Fruit fly (Drosophila melanogaster) whole organism, wandering third instar larva: Measurements from ENCODE around the gene Dcr-1.
A peak's percentile ranks its signal among the peaks of the same experiment; 100 is the strongest.

ENCODE experiments used
- CG32264 ChIP-seq: fragments of 200-800 bp; sonication (Bioruptor generic); optimal IDR thresholded peaks from 2 replicates; lab custom pipeline; 2016; ENCODE audit warnings: missing biosample characterization, missing genetic modification characterization
- CrebA ChIP-seq: fragments of 200-800 bp; sonication (Bioruptor generic); optimal IDR thresholded peaks from 2 replicates; lab custom pipeline; 2016; ENCODE audit warnings: missing biosample characterization, mild to moderate bottlenecking, missing genetic modification characterization, borderline replicate concordance
- Dfd ChIP-seq: fragments of >200 bp; optimal IDR thresholded peaks from 2 replicates; lab custom pipeline; 2017; ENCODE audit warnings: missing biosample characterization, missing genetic modification characterization
- Dif ChIP-seq: fragments of 200-275, 200-300 bp; sonication (Bioruptor generic); optimal IDR thresholded peaks from 2 replicates; lab custom pipeline; 2018; ENCODE audit warnings: missing biosample characterization, missing genetic modification characterization; ENCODE audit not compliant: partially characterized antibody
- HLH106 ChIP-seq: fragments of 200-800 bp; optimal IDR thresholded peaks from 3 replicates; lab custom pipeline; 2019; ENCODE audit warnings: missing biosample characterization, mild to moderate bottlenecking, missing genetic modification characterization, moderate library complexity
- Hr83 ChIP-seq: fragments of 200-300 bp; sonication (Bioruptor generic); optimal IDR thresholded peaks from 2 replicates; lab custom pipeline; 2016; ENCODE audit warnings: missing biosample characterization, mild to moderate bottlenecking, missing genetic modification characterization, moderate library complexity; ENCODE audit not compliant: poor library complexity, severe bottlenecking
- Jra ChIP-seq: sonication (Bioruptor generic); optimal IDR thresholded peaks from 2 replicates; lab custom pipeline; 2016; ENCODE audit warnings: missing biosample characterization, missing genetic modification characterization
- Mio ChIP-seq: sonication (Bioruptor generic); optimal IDR thresholded peaks from 2 replicates; lab custom pipeline; 2016; ENCODE audit warnings: missing biosample characterization, missing genetic modification characterization
- Myc ChIP-seq: fragments of >200 bp; optimal IDR thresholded peaks from 2 replicates; lab custom pipeline; 2017
- N ChIP-seq: fragments of >200 bp; optimal IDR thresholded peaks from 2 replicates; lab custom pipeline; 2018; ENCODE audit warnings: missing biosample characterization, missing external identifiers, missing genetic modification characterization
- Rel ChIP-seq, 2 experiments: fragments of 200-800 bp; sonication (Bioruptor generic) in 1 of 2; optimal IDR thresholded peaks; 2 replicates in 1 of 2; 3 replicates in 1 of 2; lab custom pipeline; 2016 to 2019; ENCODE audit warnings: mild to moderate bottlenecking in 2 of 2, missing biosample characterization in 2 of 2, missing genetic modification characterization in 2 of 2, moderate library complexity in 1 of 2
- Sp1 ChIP-seq: fragments of 200-800 bp; sonication (Bioruptor generic); optimal IDR thresholded peaks from 3 replicates; lab custom pipeline; 2019; ENCODE audit warnings: missing biosample characterization, mild to moderate bottlenecking, missing genetic modification characterization, moderate library complexity
- br ChIP-seq: fragments of 200-800 bp; sonication (Bioruptor generic); optimal IDR thresholded peaks from 2 replicates; lab custom pipeline; 2016; ENCODE audit warnings: missing biosample characterization, missing genetic modification characterization
- dl ChIP-seq, 2 experiments: fragments of 175-275, 200-275 bp in 1 of 2; fragments of 200-275 bp in 1 of 2; sonication (Bioruptor generic); optimal IDR thresholded peaks; lab custom pipeline; 2018; ENCODE audit warnings: mild to moderate bottlenecking in 2 of 2, missing biosample characterization in 2 of 2, missing genetic modification characterization in 2 of 2, moderate library complexity in 2 of 2; ENCODE audit not compliant: partially characterized antibody in 2 of 2, insufficient read depth in 1 of 2
- dmrt93B ChIP-seq: fragments of 200-800 bp; sonication (Bioruptor generic); optimal IDR thresholded peaks from 2 replicates; lab custom pipeline; 2018; ENCODE audit warnings: missing biosample characterization, mild to moderate bottlenecking, missing genetic modification characterization
- dsf ChIP-seq: sonication (Bioruptor generic); optimal IDR thresholded peaks from 2 replicates; lab custom pipeline; 2016; ENCODE audit warnings: missing biosample characterization, missing genetic modification characterization, borderline replicate concordance
- ey ChIP-seq: fragments of 200-800 bp; sonication (Bioruptor generic); optimal IDR thresholded peaks from 2 replicates; lab custom pipeline; 2016; ENCODE audit warnings: missing biosample characterization, missing genetic modification characterization
- foxo ChIP-seq, 2 experiments: fragments of 200-800 bp; sonication (Bioruptor generic); optimal IDR thresholded peaks; 2 replicates in 1 of 2; 3 replicates in 1 of 2; lab custom pipeline; 2016 to 2017; ENCODE audit warnings: missing biosample characterization in 2 of 2, missing genetic modification characterization in 2 of 2
- fru ChIP-seq: fragments of 200-800 bp; sonication (Bioruptor generic); optimal IDR thresholded peaks from 3 replicates; lab custom pipeline; 2016; ENCODE audit warnings: missing biosample characterization, mild to moderate bottlenecking, missing genetic modification characterization
- h ChIP-seq: fragments of 200-800 bp; sonication (Bioruptor generic); optimal IDR thresholded peaks from 3 replicates; lab custom pipeline; 2016; ENCODE audit warnings: missing biosample characterization, mild to moderate bottlenecking, missing genetic modification characterization
- lola ChIP-seq: fragments of >200 bp; optimal IDR thresholded peaks from 2 replicates; lab custom pipeline; 2017; ENCODE audit warnings: missing biosample characterization, missing genetic modification characterization
- rgr ChIP-seq: fragments of 200-800 bp; sonication (Bioruptor generic); optimal IDR thresholded peaks from 3 replicates; lab custom pipeline; 2016; ENCODE audit warnings: missing biosample characterization, mild to moderate bottlenecking, missing genetic modification characterization
- sv ChIP-seq: fragments of 200-800 bp; sonication (Bioruptor generic); optimal IDR thresholded peaks from 3 replicates; lab custom pipeline; 2016; ENCODE audit warnings: missing biosample characterization, missing genetic modification characterization

Gene Dcr-1

dm6 chr3R:22760988-22761387 is 20.1 kb upstream of the Dcr-1 start, which contains the start of gene Nepl13:
Gene Nepl13 (minus strand): TSS chr3R:22761076.
- TF ChIP-seq h (GFP tag; lab: Kevin White, UChicago): no peak
- TF ChIP-seq, all 38 proteins: peak for 0

dm6 chr3R:22757117-22757516 is 16.2 kb upstream of the Dcr-1 start:
- no peak for TF ChIP-seq sv (GFP tag; lab: Kevin White, UChicago)
- no peak for TF ChIP-seq fru (GFP tag; lab: Kevin White, UChicago)
- TF ChIP-seq ey (GFP tag; lab: Kevin White, UChicago): no peak
- TF ChIP-seq N: no peak
- TF ChIP-seq HLH106 (tag; lab: Kevin White, UChicago): no peak
- no peak for TF ChIP-seq rgr (GFP tag; lab: Kevin White, UChicago)
- no peak for TF ChIP-seq h (GFP tag; lab: Kevin White, UChicago)
- no peak for TF ChIP-seq Myc (lab: Kevin White, UChicago)
- TF ChIP-seq CG32264 (GFP tag; lab: Kevin White, UChicago): no peak

dm6 chr3R:22756289-22756688 is 15.4 kb upstream of the Dcr-1 start:
- TF ChIP-seq Rel (GFP tag; optimal IDR thresholded peaks at IDR 0.05; lab: Kevin White, UChicago) (no peak), Rel (tag; optimal IDR thresholded peaks at IDR 0.05; lab: Kevin White, UChicago) (peak; percentile 51), h (GFP tag; lab: Kevin White, UChicago) (no peak)

dm6 chr3R:22755187-22755777 is 14.4 kb upstream of the Dcr-1 start:
- TF ChIP-seq Dfd (GFP tag; lab: Kevin White, UChicago): no peak
- TF ChIP-seq lola: no peak
- TF ChIP-seq fru (GFP tag; lab: Kevin White, UChicago): no peak
- no peak for TF ChIP-seq dmrt93B (GFP tag; lab: Kevin White, UChicago)
- TF ChIP-seq dl (GFP tag; optimal IDR thresholded peaks at IDR 0.05; lab: Kevin White, UChicago; ENCODE audit: insufficient read depth in 1 of 2, partially characterized antibody in 2 of 2): peak in 1 of 2 experiments; percentile 8

dm6 chr3R:22753895-22754774 is 13.2 kb upstream of the Dcr-1 start:
- TF ChIP-seq dl (GFP tag; optimal IDR thresholded peaks at IDR 0.05; lab: Kevin White, UChicago; ENCODE audit: insufficient read depth in 1 of 2, partially characterized antibody in 2 of 2) (peak in 1 of 2 experiments; percentile 53), CG32264 (GFP tag; lab: Kevin White, UChicago) (no peak), sv (GFP tag; lab: Kevin White, UChicago) (peak; percentile 22), Myc (lab: Kevin White, UChicago) (no peak), ey (GFP tag; lab: Kevin White, UChicago) (peak; percentile 5), Dif (GFP tag; lab: Kevin White, UChicago) (peak; percentile 62), Sp1 (GFP tag; lab: Kevin White, UChicago) (no peak), h (GFP tag; lab: Kevin White, UChicago) (peak; percentile 22), Rel (GFP tag; optimal IDR thresholded peaks at IDR 0.05; lab: Kevin White, UChicago) (no peak), Rel (tag; optimal IDR thresholded peaks at IDR 0.05; lab: Kevin White, UChicago) (peak; percentile 83), dsf (GFP tag; lab: Kevin White, UChicago) (no peak), foxo (GFP tag; optimal IDR thresholded peaks at IDR 0.05; lab: Kevin White, UChicago) (peak in 1 of 2 experiments; percentile 33), N (no peak), Mio (GFP tag; lab: Kevin White, UChicago) (no peak), Dfd (GFP tag; lab: Kevin White, UChicago) (no peak), rgr (GFP tag; lab: Kevin White, UChicago) (peak; percentile 19), CrebA (GFP tag; lab: Kevin White, UChicago) (no peak), fru (GFP tag; lab: Kevin White, UChicago) (peak; percentile 6)

dm6 chr3R:22753600-22753894 is 12.7 kb upstream of the Dcr-1 start:
- TF ChIP-seq Hr83 (peak; percentile 6), Dfd (GFP tag; lab: Kevin White, UChicago) (no peak), Jra (GFP tag; lab: Kevin White, UChicago) (no peak), br (GFP tag; lab: Kevin White, UChicago) (no peak), h (GFP tag; lab: Kevin White, UChicago) (no peak), Rel (GFP tag; optimal IDR thresholded peaks at IDR 0.05; lab: Kevin White, UChicago) (no peak), Rel (tag; optimal IDR thresholded peaks at IDR 0.05; lab: Kevin White, UChicago) (peak; percentile 33)
